Fruit fly (Drosophila melanogaster): ENCODE measurements around the gene obst-A.

obst-A gene

dm6 chrX:20247710-20248109 is 8.1 kb downstream of the obst-A start (continued):
- no peak for TF ChIP-seq CG7987 (GFP tag; optimal IDR thresholded peaks at IDR 0.05)
- TF ChIP-seq sob (GFP tag; IDR thresholded peaks at IDR 0.05), result 0 out of 2 replicates have a peak, but pooled peaks have one; percentile 12

- no peak for TF ChIP-seq Dip3 (GFP tag; optimal IDR thresholded peaks at IDR 0.05)
- TF ChIP-seq CG5245 (GFP tag; optimal IDR thresholded peaks at IDR 0.05), result no peak
- TF ChIP-seq sug (tag; optimal IDR thresholded peaks at IDR 0.05), result peak; percentile 19
- TF ChIP-seq CG10979 (tag; optimal IDR thresholded peaks at IDR 0.05), result no peak
- TF ChIP-seq CG4617 (GFP tag; optimal IDR thresholded peaks at IDR 0.05; ENCODE audit: borderline replicate concordance), result peak; percentile 69
- peak; percentile 88 for TF ChIP-seq sens (GFP tag)
- no peak for TF ChIP-seq CG2202 (tag; optimal IDR thresholded peaks at IDR 0.05)
- no peak for TF ChIP-seq CG9727 (GFP tag; optimal IDR thresholded peaks at IDR 0.05)
- TF ChIP-seq bbx (GFP tag; IDR thresholded peaks at IDR 0.05; ENCODE audit: partially characterized antibody), result peak; percentile 84
- TF ChIP-seq Nf-YA (GFP tag; IDR thresholded peaks at IDR 0.05), result no peak
- peak; percentile 32 for TF ChIP-seq mam (GFP tag; optimal IDR thresholded peaks at IDR 0.05)
- no peak for TF ChIP-seq CG10654 (GFP tag; optimal IDR thresholded peaks at IDR 0.05)
- peak; percentile 25 for TF ChIP-seq CG15479 (GFP tag; optimal IDR thresholded peaks at IDR 0.05)
- TF ChIP-seq CG8478 (optimal IDR thresholded peaks at IDR 0.05), result no peak
- TF ChIP-seq lilli (GFP tag; optimal IDR thresholded peaks at IDR 0.05), result no peak
- TF ChIP-seq Dref (GFP tag; IDR thresholded peaks at IDR 0.05), result peak; percentile 79
- TF ChIP-seq CG12391 (tag; optimal IDR thresholded peaks at IDR 0.05), result peak; percentile 31
- peak; percentile 3 for TF ChIP-seq Max (GFP tag; optimal IDR thresholded peaks at IDR 0.05)
- no peak for TF ChIP-seq Adf1 (GFP tag; IDR thresholded peaks at IDR 0.05)
- peak; percentile 96 for TF ChIP-seq CG34224 (GFP tag; IDR thresholded peaks at IDR 0.05; ENCODE audit: partially characterized antibody)
- no peak for TF ChIP-seq sqz (GFP tag; optimal IDR thresholded peaks at IDR 0.05)
- TF ChIP-seq mirr (GFP tag; optimal IDR thresholded peaks at IDR 0.05), result no peak
- TF ChIP-seq Hey (tag; optimal IDR thresholded peaks at IDR 0.05), result no peak
- no peak for TF ChIP-seq lbe (GFP tag; optimal IDR thresholded peaks at IDR 0.05)
- no peak for TF ChIP-seq CG10959 (GFP tag; IDR thresholded peaks at IDR 0.05)
- no peak for TF ChIP-seq CG7786 (GFP tag; optimal IDR thresholded peaks at IDR 0.05)
- no peak for TF ChIP-seq wor (GFP tag; IDR thresholded peaks at IDR 0.05)
- TF ChIP-seq CG2120 (GFP tag; optimal IDR thresholded peaks at IDR 0.05), result peak; percentile 32
- TF ChIP-seq br (optimal IDR thresholded peaks at IDR 0.05), result no peak
- no peak for TF ChIP-seq CG13894 (tag; optimal IDR thresholded peaks at IDR 0.05)
- no peak for TF ChIP-seq CG3407 (GFP tag; optimal IDR thresholded peaks at IDR 0.05)
- TF ChIP-seq CG31388 (GFP tag; optimal IDR thresholded peaks at IDR 0.05), result no peak
- TF ChIP-seq Asciz (GFP tag; optimal IDR thresholded peaks at IDR 0.05), result no peak
- TF ChIP-seq fd96Cb (tag; optimal IDR thresholded peaks at IDR 0.05), result no peak
- TF ChIP-seq CG3838 (GFP tag; optimal IDR thresholded peaks at IDR 0.05), result no peak
- no peak for TF ChIP-seq peb (GFP tag; IDR thresholded peaks at IDR 0.05)
- TF ChIP-seq CG3065 (GFP tag; optimal IDR thresholded peaks at IDR 0.05), result no peak
- TF ChIP-seq CG13296 (GFP tag; optimal IDR thresholded peaks at IDR 0.05), result no peak
- peak; percentile 27; the same call in 1 of the 2 replicates for TF ChIP-seq CG9932 (GFP tag; IDR thresholded peaks at IDR 0.05)
- no peak for TF ChIP-seq Optix (GFP tag; IDR thresholded peaks at IDR 0.05)
- TF ChIP-seq onecut (GFP tag; IDR thresholded peaks at IDR 0.05), result no peak
- no peak for TF ChIP-seq NK7.1 (GFP tag; optimal IDR thresholded peaks at IDR 0.05)
- TF ChIP-seq cwo (GFP tag; optimal IDR thresholded peaks at IDR 0.05), result no peak
- no peak for TF ChIP-seq p53 (GFP tag; optimal IDR thresholded peaks at IDR 0.05)
- peak; percentile 93 for TF ChIP-seq hbn (GFP tag; IDR thresholded peaks at IDR 0.05; ENCODE audit: partially characterized antibody)
- TF ChIP-seq en (GFP tag; optimal IDR thresholded peaks at IDR 0.05), result no peak
- TF ChIP-seq croc (GFP tag; conservative IDR thresholded peaks at IDR 0.05), result no peak
- TF ChIP-seq CG6654 (GFP tag; optimal IDR thresholded peaks at IDR 0.05), result no peak
- no peak for TF ChIP-seq pita (GFP tag; optimal IDR thresholded peaks at IDR 0.05)
Observed at dm6 chrX:20251069-20251468, 11.4 kb downstream of the obst-A start, which contains the start of the genes CG17068 and Rab10. CG17068 (minus strand) TSS chrX:20251093. Rab10 (plus strand) TSS chrX:20251338.

All from whole organism, embryonic.